Fruit fly (Drosophila melanogaster): ENCODE data around the gene CG33253.

CG33253 gene

dm6 chrX:19220963-19221572 lies 37.8 kb downstream of the CG33253 start:
- TF ChIP-seq CG17801 (GFP tag; optimal IDR thresholded peaks at IDR 0.05; ENCODE audit: partially characterized antibody): no peak

dm6 chrX:19224580-19225303 lies 41.5 kb downstream of the CG33253 start:
- no peak for TF ChIP-seq CG17801 (GFP tag; optimal IDR thresholded peaks at IDR 0.05; ENCODE audit: partially characterized antibody)

- TF ChIP-seq CG17801 (GFP tag; optimal IDR thresholded peaks at IDR 0.05; ENCODE audit: partially characterized antibody): no peak
Measured at dm6 chrX:19225304-19225640, 42.1 kb downstream of the CG33253 start.

dm6 chrX:19229855-19230433 lies 46.7 kb downstream of the CG33253 start:
- no peak for TF ChIP-seq CG17801 (GFP tag; optimal IDR thresholded peaks at IDR 0.05; ENCODE audit: partially characterized antibody)

All from ovary, adult (tissue).